Worm (Caenorhabditis elegans) whole organism, L4/young adult: ENCODE measurements around the gene col-17.

ENCODE experiments used
- W03F9.2 ChIP-seq: fragments of 150-350 bp; optimal IDR thresholded peaks from 2 replicates; lab custom pipeline; 2014; ENCODE audit warnings: missing biosample characterization, missing genetic modification characterization
- dao-5 ChIP-seq: sonication (generic microtip); optimal IDR thresholded peaks from 2 replicates; lab custom pipeline; 2016; ENCODE audit warnings: missing genotype, missing genetic modification characterization, moderate library complexity, missing compliant biosample characterization
- him-1 ChIP-seq: sonication (generic microtip); optimal IDR thresholded peaks from 2 replicates; lab custom pipeline; 2016; ENCODE audit warnings: missing genotype, missing genetic modification reagents, missing genetic modification characterization, missing compliant biosample characterization

DNA sequence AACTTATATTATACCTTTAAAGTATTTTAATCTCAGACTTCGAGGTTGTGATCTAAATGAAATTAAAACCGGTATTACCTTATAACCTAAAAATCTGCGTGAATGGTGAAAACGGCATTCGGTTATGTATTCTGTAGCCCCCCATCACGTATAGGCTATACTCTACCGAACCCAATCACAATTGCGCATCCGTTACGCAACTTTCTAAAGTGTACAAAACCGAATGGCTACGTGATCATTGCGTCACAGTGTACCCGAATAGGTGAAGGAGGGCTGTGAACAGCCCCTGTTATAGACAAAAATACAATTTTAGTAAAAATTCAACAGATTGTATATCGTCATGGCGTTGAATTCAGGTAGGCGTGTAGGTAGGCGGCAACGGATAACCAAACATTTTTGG is 44.8 kb downstream of the col-17 start:
- no peak for TF ChIP-seq W03F9.2 (tag; lab: Kevin White, UChicago)
- no peak for TF ChIP-seq him-1 (tag; lab: Kevin White, UChicago)
- TF ChIP-seq dao-5 (tag; lab: Kevin White, UChicago): no peak
